Fruit fly (Drosophila melanogaster) whole organism, embryonic: ENCODE measurements around the gene Acp63F.

Experiments used
- Asciz ChIP-seq: fragments of 200-800 bp; sonication (Bioruptor generic); optimal IDR thresholded peaks from 2 replicates; lab custom pipeline; 2017; ENCODE audit warnings: missing biosample characterization, mild to moderate bottlenecking, missing genetic modification characterization, missing genetic modification reagents
- Atf6 ChIP-seq: fragments of 200-800 bp; sonication (Bioruptor generic); IDR thresholded peaks from 2 replicates; pipeline ENCODE4 v1.3.6; 2022; ENCODE audit warnings: missing biosample characterization, missing genetic modification characterization
- CG11247 ChIP-seq: fragments of 200-800 bp; sonication (Bioruptor generic); IDR thresholded peaks from 2 replicates; pipeline ENCODE4 v1.3.6; 2022; ENCODE audit warnings: missing biosample characterization, missing genetic modification characterization
- CG11398 ChIP-seq: fragments of 200-800 bp; sonication (Bioruptor generic); optimal IDR thresholded peaks from 2 replicates; lab custom pipeline; 2016; ENCODE audit warnings: missing biosample characterization, missing genetic modification characterization
- CG11504 ChIP-seq: fragments of 200-800 bp; sonication (Bioruptor generic); optimal IDR thresholded peaks from 3 replicates; lab custom pipeline; 2019; ENCODE audit warnings: missing biosample characterization, mild to moderate bottlenecking, missing genetic modification characterization, moderate library complexity
- CG12299 ChIP-seq: fragments of 200-800 bp; sonication (Bioruptor generic); optimal IDR thresholded peaks from 2 replicates; lab custom pipeline; 2018; ENCODE audit warnings: missing biosample characterization, mild to moderate bottlenecking, missing genetic modification characterization
- CG13775 ChIP-seq: fragments of 200-800 bp; sonication (Bioruptor generic); optimal IDR thresholded peaks from 3 replicates; lab custom pipeline; 2017; ENCODE audit warnings: missing biosample characterization, mild to moderate bottlenecking, missing genetic modification characterization
- CG15514 ChIP-seq: fragments of 200-800 bp; sonication (Bioruptor generic); optimal IDR thresholded peaks from 3 replicates; lab custom pipeline; 2017; ENCODE audit warnings: missing biosample characterization, missing genetic modification characterization, mild to moderate bottlenecking, moderate library complexity, missing genetic modification reagents
- CG17186 ChIP-seq: fragments of 200-800 bp; sonication (Bioruptor generic); optimal IDR thresholded peaks from 3 replicates; lab custom pipeline; 2017; ENCODE audit warnings: missing biosample characterization, missing genetic modification reagents, missing genetic modification characterization
- CG18764 ChIP-seq: fragments of 200-800 bp; sonication (Bioruptor generic); optimal IDR thresholded peaks from 3 replicates; lab custom pipeline; 2016; ENCODE audit warnings: missing biosample characterization, missing genetic modification characterization
- CG2202 ChIP-seq: fragments of 200-800 bp; sonication (Bioruptor generic); optimal IDR thresholded peaks from 2 replicates; lab custom pipeline; 2018; ENCODE audit warnings: missing biosample characterization, mild to moderate bottlenecking, missing genetic modification characterization
- CG30403 ChIP-seq: fragments of 200-800 bp; sonication (Bioruptor generic); optimal IDR thresholded peaks from 3 replicates; lab custom pipeline; 2016; ENCODE audit warnings: missing biosample characterization, missing genetic modification characterization
- CG4360 ChIP-seq: fragments of 200-800 bp; sonication (Bioruptor generic); IDR thresholded peaks from 2 replicates; pipeline ENCODE4 v1.3.6; 2022; ENCODE audit warnings: missing biosample characterization, missing genetic modification characterization
- CG4707 ChIP-seq: fragments of 200-800 bp; sonication (Bioruptor generic); optimal IDR thresholded peaks from 2 replicates; lab custom pipeline; 2018; ENCODE audit warnings: missing biosample characterization, mild to moderate bottlenecking, missing genetic modification characterization, moderate library complexity
- CG4854 ChIP-seq: fragments of 200-800 bp; sonication (Bioruptor generic); optimal IDR thresholded peaks from 2 replicates; lab custom pipeline; 2016; ENCODE audit warnings: missing biosample characterization, missing genetic modification characterization, inconsistent platforms
- CG5953 ChIP-seq: fragments of 200-800 bp; sonication (Bioruptor generic); IDR thresholded peaks from 2 replicates; pipeline ENCODE4 v1.3.6; 2022; ENCODE audit warnings: missing biosample characterization, missing genetic modification characterization
- CG6791 ChIP-seq: fragments of 200-800 bp; sonication (Bioruptor generic); IDR thresholded peaks from 3 replicates; pipeline ENCODE4 v1.3.6; 2022; ENCODE audit warnings: missing biosample characterization, missing genetic modification characterization; ENCODE audit not compliant: partially characterized antibody
- CG6854 ChIP-seq: fragments of 200-800 bp; sonication (Bioruptor generic); optimal IDR thresholded peaks from 3 replicates; lab custom pipeline; 2017; ENCODE audit warnings: missing biosample characterization, mild to moderate bottlenecking, missing genetic modification characterization
- CG7963 ChIP-seq: fragments of 200-800 bp; sonication (Bioruptor generic); IDR thresholded peaks from 3 replicates; pipeline ENCODE4 v1.3.6; 2022; ENCODE audit warnings: missing biosample characterization, missing genetic modification characterization; ENCODE audit not compliant: partially characterized antibody
- CG8281 ChIP-seq: fragments of 200-800 bp; sonication (Bioruptor generic); optimal IDR thresholded peaks from 2 replicates; lab custom pipeline; 2018; ENCODE audit warnings: missing biosample characterization, mild to moderate bottlenecking, missing genetic modification characterization, moderate library complexity
- CG8290 ChIP-seq, 3 experiments: fragments of 200-800 bp; sonication (Bioruptor generic); optimal IDR thresholded peaks; 2 replicates each; lab custom pipeline; 2016 to 2019; ENCODE audit warnings: missing biosample characterization in 3 of 3, missing genetic modification characterization in 3 of 3, mild to moderate bottlenecking in 2 of 3, moderate library complexity in 1 of 3
- CG9932 ChIP-seq: fragments of 200-800 bp; sonication (Bioruptor generic); IDR thresholded peaks from 2 replicates; pipeline ENCODE4 v1.3.6; 2022; ENCODE audit warnings: missing biosample characterization, missing genetic modification characterization
- CkIIα-i1 ChIP-seq: fragments of 200-800 bp; sonication (Bioruptor generic); IDR thresholded peaks from 2 replicates; pipeline ENCODE4 v1.3.6; 2022; ENCODE audit warnings: missing biosample characterization, missing genetic modification characterization
- D ChIP-seq, 2 experiments: fragments of 200-800 bp in 1 of 2; fragments of >200 bp in 1 of 2; sonication (Bioruptor generic) in 1 of 2; optimal IDR thresholded peaks; 2 replicates in 1 of 2; 3 replicates in 1 of 2; lab custom pipeline; 2017; ENCODE audit warnings: mild to moderate bottlenecking in 1 of 2, missing biosample characterization in 1 of 2, missing genetic modification characterization in 1 of 2, missing genetic modification reagents in 1 of 2
- Dip3 ChIP-seq: fragments of 200-800 bp; sonication (Bioruptor generic); optimal IDR thresholded peaks from 3 replicates; lab custom pipeline; 2016; ENCODE audit warnings: missing biosample characterization, missing genetic modification characterization
- H15 ChIP-seq: fragments of 200-800 bp; sonication (Bioruptor generic); IDR thresholded peaks from 3 replicates; pipeline ENCODE4 v1.3.6; 2022; ENCODE audit warnings: missing biosample characterization, missing genetic modification characterization
- Med ChIP-seq: fragments of 200-800 bp; sonication (Bioruptor generic); peaks from one replicate; lab custom pipeline; 2016; ENCODE audit warnings: missing biosample characterization, missing genetic modification characterization, mild to moderate bottlenecking, inconsistent platforms, moderate library complexity
- Myb ChIP-seq: fragments of 200-800 bp; sonication (Bioruptor generic); optimal IDR thresholded peaks from 2 replicates; lab custom pipeline; 2016; ENCODE audit warnings: missing biosample characterization, missing genetic modification characterization
- NC2β ChIP-seq: fragments of 200-800 bp; sonication (Bioruptor generic); optimal IDR thresholded peaks from 2 replicates; lab custom pipeline; 2016; ENCODE audit warnings: missing biosample characterization, missing genetic modification characterization
- Ptx1 ChIP-seq: fragments of 200-800 bp; sonication (Bioruptor generic); IDR thresholded peaks from 2 replicates; pipeline ENCODE4 v1.3.6; 2022; ENCODE audit warnings: missing biosample characterization, missing genetic modification characterization
- Six4 ChIP-seq: fragments of 200-800 bp; sonication (Bioruptor generic); optimal IDR thresholded peaks from 2 replicates; lab custom pipeline; 2016; ENCODE audit warnings: missing biosample characterization, missing genetic modification characterization
- aop ChIP-seq: fragments of 200-800 bp; sonication (Bioruptor generic); IDR thresholded peaks from 2 replicates; pipeline ENCODE4 v1.3.6; 2022; ENCODE audit warnings: missing biosample characterization, missing genetic modification characterization
- ara ChIP-seq: fragments of 200-800 bp; sonication (Bioruptor generic); IDR thresholded peaks from 2 replicates; pipeline ENCODE4 v1.3.6; 2022; ENCODE audit warnings: missing biosample characterization, missing genetic modification characterization
- btn ChIP-seq: fragments of 200-800 bp; sonication (Bioruptor generic); optimal IDR thresholded peaks from 2 replicates; lab custom pipeline; 2016; ENCODE audit warnings: missing biosample characterization, missing genetic modification characterization
- chif ChIP-seq, 2 experiments: fragments of 200-800 bp; sonication (Bioruptor generic); optimal IDR thresholded peaks; 3 replicates each; lab custom pipeline; 2016; ENCODE audit warnings: missing biosample characterization in 2 of 2, missing genetic modification characterization in 2 of 2
- danr ChIP-seq: fragments of 200-800 bp; sonication (Bioruptor generic); IDR thresholded peaks from 2 replicates; pipeline ENCODE4 v1.3.6; 2022; ENCODE audit warnings: missing biosample characterization, missing genetic modification characterization
- dmrt11E ChIP-seq: fragments of 200-800 bp; sonication (Bioruptor generic); optimal IDR thresholded peaks from 3 replicates; lab custom pipeline; 2018; ENCODE audit warnings: missing biosample characterization, mild to moderate bottlenecking, missing genetic modification characterization, moderate library complexity
- emc ChIP-seq: fragments of 200-800 bp; sonication (Bioruptor generic); optimal IDR thresholded peaks from 2 replicates; lab custom pipeline; 2016; ENCODE audit warnings: missing biosample characterization, missing genetic modification characterization
- fu2 ChIP-seq: fragments of 200-800 bp; sonication (Bioruptor generic); optimal IDR thresholded peaks from 2 replicates; lab custom pipeline; 2016; ENCODE audit warnings: missing biosample characterization, missing genetic modification characterization
- h ChIP-seq: fragments of >200 bp; optimal IDR thresholded peaks from 2 replicates; lab custom pipeline; 2017
- hb ChIP-seq: fragments of 200-800 bp; sonication (Bioruptor generic); IDR thresholded peaks from 3 replicates; pipeline ENCODE4 v1.3.6; 2022; ENCODE audit warnings: missing biosample characterization, missing genetic modification characterization; ENCODE audit not compliant: partially characterized antibody
- hkb ChIP-seq, 2 experiments: fragments of 200-800 bp in 1 of 2; fragments of >200 bp in 1 of 2; sonication (Bioruptor generic) in 1 of 2; IDR thresholded peaks in 1 of 2; optimal IDR thresholded peaks in 1 of 2; 2 replicates each; pipeline versions ENCODE4 v1.3.6 to Lab custom; 2017 to 2022; ENCODE audit warnings: missing biosample characterization in 1 of 2, missing genetic modification characterization in 1 of 2
- odd ChIP-seq: fragments of 200-800 bp; sonication (Bioruptor generic); optimal IDR thresholded peaks from 2 replicates; lab custom pipeline; 2017; ENCODE audit warnings: missing biosample characterization, mild to moderate bottlenecking, missing genetic modification characterization
- org-1 ChIP-seq: fragments of 200-800 bp; sonication (Bioruptor generic); optimal IDR thresholded peaks from 2 replicates; lab custom pipeline; 2017; ENCODE audit warnings: missing biosample characterization, missing genetic modification characterization
- psq ChIP-seq: fragments of 200-800 bp; sonication (Bioruptor generic); optimal IDR thresholded peaks from 2 replicates; lab custom pipeline; 2017; ENCODE audit warnings: missing biosample characterization, missing genetic modification characterization
- trh ChIP-seq: fragments of 200-800 bp; sonication (Bioruptor generic); optimal IDR thresholded peaks from 2 replicates; lab custom pipeline; 2016; ENCODE audit warnings: missing biosample characterization, missing genetic modification characterization
- tup ChIP-seq: fragments of 200-800 bp; sonication (Bioruptor generic); optimal IDR thresholded peaks from 2 replicates; lab custom pipeline; 2016; ENCODE audit warnings: missing biosample characterization, mild to moderate bottlenecking, missing genetic modification characterization, moderate library complexity
- twi ChIP-seq: fragments of 200-800 bp; optimal IDR thresholded peaks from 2 replicates; lab custom pipeline; 2019; ENCODE audit warnings: missing biosample characterization, mild to moderate bottlenecking, missing genetic modification characterization, moderate library complexity
- usp ChIP-seq: fragments of >200 bp; optimal IDR thresholded peaks from 2 replicates; lab custom pipeline; 2017; ENCODE audit warnings: missing biosample characterization, missing genetic modification characterization
- zfh2 ChIP-seq: fragments of 200-800 bp; sonication (Bioruptor generic); optimal IDR thresholded peaks from 2 replicates; lab custom pipeline; 2016; ENCODE audit warnings: missing biosample characterization, missing genetic modification characterization

Acp63F gene

DNA sequence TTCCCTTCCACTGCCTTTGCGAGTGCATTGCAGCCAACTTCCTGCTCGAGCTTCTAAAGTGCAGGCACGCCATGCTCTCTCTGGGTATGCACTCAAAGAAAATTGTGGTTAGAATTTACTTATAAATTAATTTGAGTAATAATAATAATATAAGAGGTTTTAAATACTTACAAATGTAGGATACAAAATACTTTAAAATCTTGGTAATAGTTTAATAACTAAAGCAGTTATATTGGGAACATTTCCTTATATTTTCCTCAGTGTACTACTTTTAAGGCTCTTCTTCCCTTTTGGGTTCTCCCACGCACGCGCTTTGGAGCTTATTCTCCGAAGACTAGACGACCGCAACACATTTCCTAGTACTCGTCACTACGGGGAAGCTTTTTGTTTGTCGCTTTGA lies 10.4 kb upstream of the Acp63F start (continued):
- peak; percentile 75; the same call in 1 of the 2 replicates for TF ChIP-seq CG11247
- peak; percentile 54 for TF ChIP-seq psq (GFP tag; lab: Kevin White, UChicago)
- peak; percentile 56; the same call in 1 of the 2 replicates for TF ChIP-seq ara (GFP tag; lab: Robert Waterston, UW)
- TF ChIP-seq CG8290 (GFP tag; optimal IDR thresholded peaks at IDR 0.05; lab: Kevin White, UChicago) = no peak
- TF ChIP-seq CG8290 (tag; optimal IDR thresholded peaks at IDR 0.05; lab: Kevin White, UChicago) = no peak
- TF ChIP-seq Asciz (GFP tag; lab: Kevin White, UChicago) = peak; percentile 69
- TF ChIP-seq CG13775 (GFP tag; lab: Kevin White, UChicago) = peak; percentile 71
- TF ChIP-seq CG2202 (tag; lab: Kevin White, UChicago) = peak; percentile 53
- TF ChIP-seq odd = peak; percentile 73
- no peak for TF ChIP-seq CG4360 (GFP tag; lab: Robert Waterston, UW)
- TF ChIP-seq CG8281 (tag; lab: Kevin White, UChicago) = no peak
- TF ChIP-seq zfh2 (GFP tag; lab: Kevin White, UChicago) = no peak
- TF ChIP-seq tup (GFP tag; lab: Kevin White, UChicago) = peak; percentile 50
- TF ChIP-seq CG6791 (GFP tag; lab: Robert Waterston, UW) = no peak
- TF ChIP-seq chif (GFP tag; optimal IDR thresholded peaks at IDR 0.05; lab: Kevin White, UChicago) = peak; percentile 18 to 33
- TF ChIP-seq dmrt11E = peak; percentile 52
- TF ChIP-seq Myb (GFP tag; lab: Kevin White, UChicago) = no peak
- TF ChIP-seq CG17186 (GFP tag; lab: Kevin White, UChicago) = no peak
- TF ChIP-seq CG9932 = no peak; the same call in 1 of the 2 replicates
- TF ChIP-seq usp (GFP tag; lab: Kevin White, UChicago) = no peak
- no peak for TF ChIP-seq D (optimal IDR thresholded peaks at IDR 0.05; lab: Kevin White, UChicago)
- TF ChIP-seq D (GFP tag; optimal IDR thresholded peaks at IDR 0.05; lab: Kevin White, UChicago) = peak; percentile 76
- no peak for TF ChIP-seq hb (GFP tag; lab: Robert Waterston, UW)
- TF ChIP-seq NC2β (GFP tag; lab: Kevin White, UChicago) = no peak
- no peak for TF ChIP-seq CG7963 (GFP tag; lab: Robert Waterston, UW)
- TF ChIP-seq Six4 (GFP tag; lab: Kevin White, UChicago) = peak; percentile 53
- no peak for TF ChIP-seq CkIIα-i1
- no peak for TF ChIP-seq emc
- TF ChIP-seq CG4707 = peak; percentile 56
- peak; percentile 78 for TF ChIP-seq CG15514
- TF ChIP-seq H15 (GFP tag; lab: Robert Waterston, UW) = peak; percentile 46; the same call in 2 of the 3 replicates
- no peak for TF ChIP-seq h
- TF ChIP-seq twi (tag; lab: Kevin White, UChicago) = no peak
- TF ChIP-seq hkb (optimal IDR thresholded peaks at IDR 0.05; lab: Kevin White, UChicago) = no peak
- peak; percentile 89 for TF ChIP-seq hkb (GFP tag; IDR thresholded peaks at IDR 0.05; lab: Robert Waterston, UW)
- peak; percentile 91 for TF ChIP-seq CG11504 (tag; lab: Kevin White, UChicago)
- no peak for TF ChIP-seq Dip3 (GFP tag; lab: Kevin White, UChicago)
- TF ChIP-seq CG11398 (GFP tag; lab: Kevin White, UChicago) = no peak
- TF ChIP-seq CG4854 (GFP tag; lab: Kevin White, UChicago) = peak; percentile 11
- peak; percentile 84 for TF ChIP-seq CG12299
- peak; percentile 75 for TF ChIP-seq org-1 (GFP tag; lab: Kevin White, UChicago)
- no peak for TF ChIP-seq fu2 (GFP tag; lab: Kevin White, UChicago)
- no peak for TF ChIP-seq btn
- peak; percentile 74 for TF ChIP-seq Ptx1 (GFP tag; lab: Robert Waterston, UW)
- TF ChIP-seq CG5953 (GFP tag; lab: Robert Waterston, UW) = peak; percentile 73
- peak; percentile 53 for TF ChIP-seq CG18764 (GFP tag; lab: Kevin White, UChicago)
- TF ChIP-seq Med (GFP tag; lab: Kevin White, UChicago) = peak; percentile 74
- peak; percentile 54 for TF ChIP-seq trh (GFP tag; lab: Kevin White, UChicago)
- no peak for TF ChIP-seq aop
- peak; percentile 91 for TF ChIP-seq Atf6 (GFP tag; lab: Robert Waterston, UW)
- peak; percentile 76 for TF ChIP-seq CG30403
- TF ChIP-seq danr = peak; percentile 59; the same call in 1 of the 2 replicates
- TF ChIP-seq CG6854 (GFP tag; lab: Kevin White, UChicago) = peak; percentile 75
